Worm (Caenorhabditis elegans): ENCODE measurements around the gene C08F1.8.
"Not testable (repeated sequence)": the region's sequence is repeated elsewhere in the genome, so short reads cannot be mapped to it uniquely, and the experiment has no call there.

The C08F1.8 gene

ce11 chrII:1775234-1775633 is 32.9 kb downstream of the C08F1.8 start, which contains the start of gene F36H5.14:
Gene F36H5.14 (plus strand): TSS chrII:1775534.
- not testable (repeated sequence) for TF ChIP-seq fos-1, mdl-1, xbp-1 (tag; optimal IDR thresholded peaks at IDR 0.05)

ce11 chrII:1771785-1772184 is 36.3 kb downstream of the C08F1.8 start, which contains the start of gene math-3:
Gene math-3 (plus strand): TSS chrII:1772085.
- TF ChIP-seq ceh-82 (tag; optimal IDR thresholded peaks at IDR 0.05) (no peak), blmp-1 (tag; optimal IDR thresholded peaks at IDR 0.05) (no peak), nhr-11 (tag; optimal IDR thresholded peaks at IDR 0.05) (no peak), nhr-85 (tag) (no peak), ceh-63 (GFP tag; optimal IDR thresholded peaks at IDR 0.05) (no peak), mep-1 (tag; optimal IDR thresholded peaks at IDR 0.05) (no peak), ama-1 (optimal IDR thresholded peaks at IDR 0.05) (no peak)

- not testable (repeated sequence) for TF ChIP-seq egl-27, elt-2, egl-13 (tag; optimal IDR thresholded peaks at IDR 0.05)
Observed at ce11 chrII:1771347-1771746, 36.8 kb downstream of the C08F1.8 start, which contains the start of gene math-26. Gene math-26 (plus strand): TSS chrII:1771647.

- TF ChIP-seq lin-35 (GFP tag; optimal IDR thresholded peaks at IDR 0.05) (peak in 1 of 2 experiments; percentile 10), elt-2 (tag; optimal IDR thresholded peaks at IDR 0.05) (peak; percentile 28), efl-1 (GFP tag; optimal IDR thresholded peaks at IDR 0.05 in 1 of 2) (peak in 1 of 2 experiments; percentile 43)
- TF ChIP-seq efl-1 (optimal IDR thresholded peaks at IDR 0.05): not testable (repeated sequence)
Observed at ce11 chrII:1767458-1767857, 40.7 kb downstream of the C08F1.8 start.

- no peak for TF ChIP-seq Y116A8C.19 (tag; optimal IDR thresholded peaks at IDR 0.05; ENCODE audit: borderline replicate concordance)
- no peak for TF ChIP-seq nhr-71 (tag; optimal IDR thresholded peaks at IDR 0.05)
Observed at ce11 chrII:1766715-1767114, 41.4 kb downstream of the C08F1.8 start.

- TF ChIP-seq zag-1 (tag; optimal IDR thresholded peaks at IDR 0.05) (no peak), rnt-1 (tag; optimal IDR thresholded peaks at IDR 0.05) (no peak), grh-1 (GFP tag; IDR thresholded peaks at IDR 0.05) (no peak), nhr-71 (tag; optimal IDR thresholded peaks at IDR 0.05) (no peak), egl-27 (tag; optimal IDR thresholded peaks at IDR 0.05) (no peak), tlp-1 (tag; optimal IDR thresholded peaks at IDR 0.05) (no peak), lin-14 (GFP tag; optimal IDR thresholded peaks at IDR 0.05) (no peak), C16A3.4 (tag; optimal IDR thresholded peaks at IDR 0.05) (no peak), ets-5 (GFP tag; IDR thresholded peaks at IDR 0.05) (no peak), hpl-2 (GFP tag; optimal IDR thresholded peaks at IDR 0.05) (no peak), hlh-4 (tag; optimal IDR thresholded peaks at IDR 0.05) (no peak), alr-1 (tag; optimal IDR thresholded peaks at IDR 0.05; ENCODE audit: borderline replicate concordance) (no peak), lir-3 (tag; optimal IDR thresholded peaks at IDR 0.05; ENCODE audit: poor library complexity) (no peak)
Observed at ce11 chrII:1763072-1763471, 45.0 kb downstream of the C08F1.8 start, which contains the start of gene math-28. Gene math-28 (plus strand): TSS chrII:1763372.

- no peak for TF ChIP-seq grh-1 (GFP tag; IDR thresholded peaks at IDR 0.05)
- no peak for TF ChIP-seq zag-1 (tag; optimal IDR thresholded peaks at IDR 0.05)
- TF ChIP-seq vab-15 (tag; optimal IDR thresholded peaks at IDR 0.05): no peak
- no peak for TF ChIP-seq egl-13 (tag; optimal IDR thresholded peaks at IDR 0.05)
- TF ChIP-seq nhr-84 (tag; optimal IDR thresholded peaks at IDR 0.05): no peak
- TF ChIP-seq snu-23 (GFP tag; optimal IDR thresholded peaks at IDR 0.05): no peak
- no peak for TF ChIP-seq fkh-10 (GFP tag; optimal IDR thresholded peaks at IDR 0.05)
- no peak for TF ChIP-seq ceh-8 (GFP tag; optimal IDR thresholded peaks at IDR 0.05)
- no peak for TF ChIP-seq swsn-7 (tag; optimal IDR thresholded peaks at IDR 0.05)
- no peak for TF ChIP-seq sptf-1 (tag; optimal IDR thresholded peaks at IDR 0.05)
- no peak for TF ChIP-seq lsy-2 (tag; optimal IDR thresholded peaks at IDR 0.05)
- no peak for TF ChIP-seq elt-3 (tag; optimal IDR thresholded peaks at IDR 0.05)
- TF ChIP-seq pag-3 (tag; optimal IDR thresholded peaks at IDR 0.05; ENCODE audit: borderline replicate concordance, insufficient read depth): no peak
- no peak for TF ChIP-seq irx-1 (tag; optimal IDR thresholded peaks at IDR 0.05)
Observed at ce11 chrII:1761564-1761963, 46.6 kb downstream of the C08F1.8 start, which contains the start of gene F36H5.4. Gene F36H5.4 (plus strand): TSS chrII:1761864.

Data from whole organism, L1 larva.